Worm (Caenorhabditis elegans): ENCODE measurements around the gene dmsr-10.

The dmsr-10 gene

ce11 chrV:6793744-6794239, 8.0 kb downstream of the dmsr-10 start, which contains the start of gene ZC404.1:
Gene ZC404.1 (plus strand): TSS chrV:6794189.
- TF ChIP-seq pax-3 (tag; optimal IDR thresholded peaks at IDR 0.05) = no peak
- TF ChIP-seq nhr-11 (tag; optimal IDR thresholded peaks at IDR 0.05) = no peak
- no peak for TF ChIP-seq elt-3 (tag; optimal IDR thresholded peaks at IDR 0.05)
- peak in 1 of 2 experiments; percentile 3 for TF ChIP-seq lin-35 (GFP tag; optimal IDR thresholded peaks at IDR 0.05)
- no peak for TF ChIP-seq tbx-2 (tag; optimal IDR thresholded peaks at IDR 0.05)
- no peak for TF ChIP-seq nhr-12 (tag; optimal IDR thresholded peaks at IDR 0.05)
- TF ChIP-seq F16B12.6 (tag; optimal IDR thresholded peaks at IDR 0.05) = no peak
- no peak for TF ChIP-seq zag-1 (tag; optimal IDR thresholded peaks at IDR 0.05)
- no peak for TF ChIP-seq C16A3.4 (tag; optimal IDR thresholded peaks at IDR 0.05)
- TF ChIP-seq tlp-1 (tag; optimal IDR thresholded peaks at IDR 0.05) = no peak
- TF ChIP-seq unc-98 (GFP tag; IDR thresholded peaks at IDR 0.05) = no peak
- no peak for TF ChIP-seq C04F5.9 (tag; optimal IDR thresholded peaks at IDR 0.05)
- no peak for TF ChIP-seq C34B4.2 (tag; optimal IDR thresholded peaks at IDR 0.05)
- TF ChIP-seq ama-1 (optimal IDR thresholded peaks at IDR 0.05) = no peak
- TF ChIP-seq unc-130 (tag; optimal IDR thresholded peaks at IDR 0.05) = no peak
- TF ChIP-seq isw-1 (GFP tag; IDR thresholded peaks at IDR 0.05) = no peak; the same call in 1 of the 2 replicates
- no peak for TF ChIP-seq lin-13 (GFP tag; optimal IDR thresholded peaks at IDR 0.05)
- no peak for TF ChIP-seq elt-2 (tag; optimal IDR thresholded peaks at IDR 0.05)
- no peak for TF ChIP-seq xbp-1 (tag; optimal IDR thresholded peaks at IDR 0.05)
- no peak for TF ChIP-seq egl-27 (tag; optimal IDR thresholded peaks at IDR 0.05)
- no peak for TF ChIP-seq rnt-1 (tag; optimal IDR thresholded peaks at IDR 0.05)
- no peak for TF ChIP-seq nhr-28 (tag; optimal IDR thresholded peaks at IDR 0.05)
- TF ChIP-seq ceh-63 (GFP tag; optimal IDR thresholded peaks at IDR 0.05) = no peak
- TF ChIP-seq Y116A8C.19 (tag; optimal IDR thresholded peaks at IDR 0.05; ENCODE audit: borderline replicate concordance) = no peak
- TF ChIP-seq ztf-4 (tag; optimal IDR thresholded peaks at IDR 0.05) = no peak
- no peak for TF ChIP-seq nhr-237 (tag; optimal IDR thresholded peaks at IDR 0.05)
- TF ChIP-seq lir-3 (tag; optimal IDR thresholded peaks at IDR 0.05; ENCODE audit: poor library complexity) = no peak
- TF ChIP-seq snpc-4 (tag; optimal IDR thresholded peaks at IDR 0.05) = peak; percentile 24
- no peak for TF ChIP-seq lin-15B (tag; optimal IDR thresholded peaks at IDR 0.05)
- no peak for TF ChIP-seq nhr-77 (tag; optimal IDR thresholded peaks at IDR 0.05)
- no peak for TF ChIP-seq snu-23 (GFP tag; optimal IDR thresholded peaks at IDR 0.05)
- no peak for TF ChIP-seq nhr-20 (tag; optimal IDR thresholded peaks at IDR 0.05)
- TF ChIP-seq unc-62 (GFP tag; optimal IDR thresholded peaks at IDR 0.05) = no peak
- no peak for TF ChIP-seq mdl-1 (tag; optimal IDR thresholded peaks at IDR 0.05)
- TF ChIP-seq sup-37 (GFP tag; optimal IDR thresholded peaks at IDR 0.05) = no peak
- no peak for TF ChIP-seq nhr-19 (GFP tag; conservative IDR thresholded peaks at IDR 0.05)
- TF ChIP-seq dpl-1 (GFP tag; optimal IDR thresholded peaks at IDR 0.05) = no peak
- TF ChIP-seq ztf-11 (tag; optimal IDR thresholded peaks at IDR 0.05) = no peak
- no peak for TF ChIP-seq sox-4 (tag; optimal IDR thresholded peaks at IDR 0.05)
- peak in 1 of 3 experiments; percentile 23 for TF ChIP-seq ceh-82 (tag; optimal IDR thresholded peaks at IDR 0.05)
- no peak for TF ChIP-seq fkh-10 (GFP tag; optimal IDR thresholded peaks at IDR 0.05)
- TF ChIP-seq lin-14 (GFP tag; optimal IDR thresholded peaks at IDR 0.05) = peak; percentile 74
- no peak for TF ChIP-seq hlh-17 (GFP tag; optimal IDR thresholded peaks at IDR 0.05; ENCODE audit: borderline replicate concordance)
- TF ChIP-seq nhr-90 (tag; optimal IDR thresholded peaks at IDR 0.05; ENCODE audit: poor library complexity) = no peak
- no peak for TF ChIP-seq alr-1 (tag; optimal IDR thresholded peaks at IDR 0.05; ENCODE audit: borderline replicate concordance)
- TF ChIP-seq aha-1 (tag; optimal IDR thresholded peaks at IDR 0.05) = no peak
- TF ChIP-seq swsn-7 (tag; optimal IDR thresholded peaks at IDR 0.05) = peak; percentile 21
- TF ChIP-seq zip-4 (GFP tag; optimal IDR thresholded peaks at IDR 0.05) = no peak
- TF ChIP-seq nhr-85 (tag) = no peak
- no peak for TF ChIP-seq jun-1 (tag; optimal IDR thresholded peaks at IDR 0.05)
- TF ChIP-seq unc-30 (tag; optimal IDR thresholded peaks at IDR 0.05) = no peak
- peak; percentile 36 for TF ChIP-seq nhr-71 (tag; optimal IDR thresholded peaks at IDR 0.05)
- no peak for TF ChIP-seq blmp-1 (tag; optimal IDR thresholded peaks at IDR 0.05)
